Worm (Caenorhabditis elegans) whole organism, L4 larva: Measurements from ENCODE around the gene Y50D4C.12.

ENCODE experiments used
- F26F4.8 ChIP-seq: fragments of 200-800 bp; sonication (Bioruptor generic); conservative IDR thresholded peaks from 2 replicates; pipeline ENCODE4 v1.3.6; 2022; ENCODE audit warnings: missing genetic modification characterization, missing compliant biosample characterization
- F49E8.2 ChIP-seq: sonication (generic microtip); optimal IDR thresholded peaks from 2 replicates; lab custom pipeline; 2016; ENCODE audit warnings: missing compliant biosample characterization, mild to moderate bottlenecking, missing genetic modification characterization, borderline replicate concordance
- R02D3.7 ChIP-seq: fragments of 150-350 bp; sonication (generic microtip); optimal IDR thresholded peaks from 3 replicates; lab custom pipeline; 2014; ENCODE audit warnings: missing biosample characterization, missing genetic modification characterization
- T26A8.4 ChIP-seq: fragments of 200-800 bp; sonication (Bioruptor generic); IDR thresholded peaks from 2 replicates; pipeline ENCODE4 v1.3.6; 2022; ENCODE audit warnings: missing genetic modification characterization, missing compliant biosample characterization
- Y5F2A.4 ChIP-seq: fragments of 200-800 bp; sonication (Bioruptor generic); optimal IDR thresholded peaks from 2 replicates; lab custom pipeline; 2018; ENCODE audit warnings: mild to moderate bottlenecking, missing genetic modification characterization, missing compliant biosample characterization
- aly-2 ChIP-seq: sonication (generic microtip); optimal IDR thresholded peaks from 2 replicates; lab custom pipeline; 2018; ENCODE audit warnings: missing biosample characterization, missing genetic modification characterization
- ceh-44 ChIP-seq: fragments of 200-800 bp; sonication (Bioruptor generic); IDR thresholded peaks from 2 replicates; pipeline ENCODE4 v1.3.6; 2022; ENCODE audit warnings: missing genetic modification reagents, missing genetic modification characterization, missing compliant biosample characterization
- ceh-82 ChIP-seq: sonication (generic microtip); optimal IDR thresholded peaks from 2 replicates; lab custom pipeline; 2017; ENCODE audit warnings: missing biosample characterization, missing genetic modification characterization
- ces-1 ChIP-seq: fragments of 150-350 bp; sonication (generic microtip); optimal IDR thresholded peaks from 4 replicates; lab custom pipeline; 2014; ENCODE audit warnings: missing biosample characterization, missing genetic modification reagents, missing genetic modification characterization
- cey-2 ChIP-seq: sonication (generic microtip); optimal IDR thresholded peaks from 3 replicates; lab custom pipeline; 2017; ENCODE audit warnings: missing genetic modification characterization, mild to moderate bottlenecking, missing compliant biosample characterization, antibody characterized with exemption, borderline replicate concordance; ENCODE audit not compliant: insufficient read depth
- ctbp-1 ChIP-seq: fragments of 200-800 bp; sonication (Bioruptor generic); IDR thresholded peaks from 2 replicates; pipeline ENCODE4 v1.3.6; 2022; ENCODE audit warnings: missing genetic modification reagents, missing genetic modification characterization, missing compliant biosample characterization
- daf-16 ChIP-seq, 3 experiments: sonication (generic microtip); optimal IDR thresholded peaks; 2 replicates each; lab custom pipeline; 2016 to 2017; ENCODE audit warnings: missing genetic modification characterization in 3 of 3, missing genetic modification reagents in 3 of 3, mild to moderate bottlenecking in 2 of 3, missing compliant biosample characterization in 2 of 3, missing biosample characterization in 1 of 3, moderate library complexity in 1 of 3
- dmd-8 ChIP-seq: fragments of 200-800 bp; sonication (Bioruptor generic); IDR thresholded peaks from 2 replicates; pipeline ENCODE4 v1.3.6; 2022; ENCODE audit warnings: missing genetic modification characterization, missing compliant biosample characterization
- dpl-1 ChIP-seq: fragments of 150-350 bp; optimal IDR thresholded peaks from 2 replicates; lab custom pipeline; 2014; ENCODE audit warnings: missing biosample characterization, missing genetic modification reagents, missing genetic modification characterization
- dve-1 ChIP-seq: sonication (generic microtip); optimal IDR thresholded peaks from 2 replicates; lab custom pipeline; 2017; ENCODE audit warnings: antibody characterized with exemption, mild to moderate bottlenecking, missing genetic modification characterization, missing compliant biosample characterization; ENCODE audit not compliant: insufficient read depth
- fkh-10 ChIP-seq: fragments of 150-350 bp; optimal IDR thresholded peaks from 2 replicates; lab custom pipeline; 2014; ENCODE audit warnings: missing biosample characterization, missing genetic modification reagents, missing genetic modification characterization
- hif-1 ChIP-seq, 2 experiments: sonication (generic microtip); optimal IDR thresholded peaks; 2 replicates each; lab custom pipeline; 2016 to 2017; ENCODE audit warnings: missing compliant biosample characterization in 2 of 2, missing genetic modification characterization in 2 of 2, missing genetic modification reagents in 2 of 2, missing genotype in 2 of 2, mild to moderate bottlenecking in 1 of 2
- hlh-30 ChIP-seq: sonication (generic microtip); optimal IDR thresholded peaks from 2 replicates; lab custom pipeline; 2017; ENCODE audit warnings: antibody characterized with exemption, mild to moderate bottlenecking, missing genetic modification characterization, missing compliant biosample characterization; ENCODE audit not compliant: insufficient read depth
- hmg-1.1 ChIP-seq: fragments of 200-800 bp; sonication (Bioruptor generic); IDR thresholded peaks from 2 replicates; pipeline ENCODE4 v1.3.6; 2022; ENCODE audit warnings: missing genetic modification reagents, missing genetic modification characterization, missing compliant biosample characterization
- jun-1 ChIP-seq: fragments of 150-350 bp; optimal IDR thresholded peaks from 2 replicates; lab custom pipeline; 2014; ENCODE audit warnings: missing biosample characterization, missing genetic modification reagents, missing genetic modification characterization
- lin-38 ChIP-seq: fragments of 200-800 bp; sonication (Bioruptor generic); IDR thresholded peaks from 2 replicates; pipeline ENCODE4 v1.3.6; 2022; ENCODE audit warnings: missing genetic modification reagents, missing genetic modification characterization, missing compliant biosample characterization
- lsy-2 ChIP-seq, 2 experiments: fragments of 150-350 bp in 1 of 2; sonication (generic microtip) in 1 of 2; optimal IDR thresholded peaks; 2 replicates each; lab custom pipeline; 2014 to 2017; ENCODE audit warnings: missing biosample characterization in 2 of 2, missing genetic modification characterization in 2 of 2
- madf-5 ChIP-seq, 2 experiments: fragments of 200-800 bp; sonication (Bioruptor generic); IDR thresholded peaks; 2 replicates each; pipeline ENCODE4 v1.3.6; 2022; ENCODE audit warnings: missing compliant biosample characterization in 2 of 2, missing genetic modification characterization in 2 of 2
- madf-9 ChIP-seq: fragments of 200-800 bp; sonication (Bioruptor generic); conservative IDR thresholded peaks from 2 replicates; pipeline ENCODE4 v1.3.6; 2022; ENCODE audit warnings: missing genetic modification reagents, missing genetic modification characterization, missing compliant biosample characterization
- mep-1 ChIP-seq: fragments of 150-350 bp; sonication (generic microtip); optimal IDR thresholded peaks from 3 replicates; lab custom pipeline; 2014; ENCODE audit warnings: missing biosample characterization, missing genetic modification characterization
- mxl-3 ChIP-seq: fragments of 200-800 bp; sonication (Bioruptor generic); optimal IDR thresholded peaks from 2 replicates; lab custom pipeline; 2018; ENCODE audit warnings: mild to moderate bottlenecking, missing genetic modification characterization, missing compliant biosample characterization
- nhr-11 ChIP-seq: fragments of 150-350 bp; optimal IDR thresholded peaks from 2 replicates; lab custom pipeline; 2014; ENCODE audit warnings: missing biosample characterization, missing genetic modification characterization
- nhr-237 ChIP-seq: sonication (generic microtip); optimal IDR thresholded peaks from 2 replicates; lab custom pipeline; 2017; ENCODE audit warnings: missing biosample characterization, missing genetic modification characterization
- nhr-28 ChIP-seq: fragments of 150-350 bp; optimal IDR thresholded peaks from 2 replicates; lab custom pipeline; 2014; ENCODE audit warnings: missing biosample characterization, missing genetic modification characterization
- nhr-42 ChIP-seq: fragments of 200-800 bp; sonication (Bioruptor generic); IDR thresholded peaks from 2 replicates; pipeline ENCODE4 v1.3.6; 2022; ENCODE audit warnings: missing genetic modification characterization, missing compliant biosample characterization
- snpc-1.2 ChIP-seq: fragments of 200-800 bp; sonication (Bioruptor generic); IDR thresholded peaks from 2 replicates; pipeline ENCODE4 v1.3.6; 2022; ENCODE audit warnings: missing genetic modification reagents, missing genetic modification characterization, missing compliant biosample characterization
- spr-3 ChIP-seq: fragments of 200-800 bp; sonication (Bioruptor generic); optimal IDR thresholded peaks from 2 replicates; lab custom pipeline; 2018; ENCODE audit warnings: mild to moderate bottlenecking, missing genetic modification characterization, missing compliant biosample characterization
- tra-1 ChIP-seq: fragments of 200-800 bp; sonication (Bioruptor generic); IDR thresholded peaks from 2 replicates; pipeline ENCODE4 v1.3.6; 2022; ENCODE audit warnings: missing genetic modification reagents, missing genetic modification characterization, missing compliant biosample characterization
- unc-130 ChIP-seq: sonication (generic microtip); optimal IDR thresholded peaks from 2 replicates; lab custom pipeline; 2016; ENCODE audit warnings: missing genetic modification reagents, missing genetic modification characterization, missing compliant biosample characterization
- vab-7 ChIP-seq: fragments of 200-800 bp; sonication (Bioruptor generic); IDR thresholded peaks from 2 replicates; pipeline ENCODE4 v1.3.6; 2022; ENCODE audit warnings: missing genetic modification reagents, missing genetic modification characterization, missing compliant biosample characterization
- zfp-2 ChIP-seq: sonication (generic microtip); optimal IDR thresholded peaks from 2 replicates; lab custom pipeline; 2016; ENCODE audit warnings: mild to moderate bottlenecking, missing genetic modification characterization, missing compliant biosample characterization
- zip-11 ChIP-seq: fragments of 200-800 bp; sonication (Bioruptor generic); IDR thresholded peaks from 2 replicates; pipeline ENCODE4 v1.3.6; 2022; ENCODE audit warnings: missing genetic modification characterization, missing compliant biosample characterization
- zip-2 ChIP-seq: fragments of 150-350 bp; optimal IDR thresholded peaks from 2 replicates; lab custom pipeline; 2014; ENCODE audit warnings: missing biosample characterization, missing genetic modification characterization
- ztf-7 ChIP-seq: fragments of 150-350 bp; optimal IDR thresholded peaks from 2 replicates; lab custom pipeline; 2014; ENCODE audit warnings: missing biosample characterization, missing genetic modification characterization

Y50D4C.12 gene

DNA sequence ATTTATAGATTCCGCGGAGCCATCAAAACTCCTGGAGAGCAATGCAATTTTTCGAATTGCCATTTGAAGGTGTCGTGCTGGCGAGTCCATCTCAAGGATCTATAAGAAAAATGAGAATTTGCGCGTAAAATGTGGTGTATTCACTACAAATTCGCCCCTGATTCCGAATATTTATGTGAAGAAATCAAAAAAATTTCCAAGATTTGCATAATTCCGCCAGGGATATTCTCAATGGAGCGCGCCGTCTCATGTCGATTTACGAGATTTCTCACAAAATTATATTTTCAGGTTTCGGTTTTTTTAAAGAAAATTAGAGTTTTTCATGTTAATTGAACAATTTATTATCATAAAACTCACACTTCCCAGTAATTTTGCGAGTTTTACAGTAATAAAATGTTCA is 32.6 kb upstream of the Y50D4C.12 start, which contains the start of gene Y50D4C.6:
Gene Y50D4C.6, minus strand, starts transcription at position 101 of the 400 bp plus-strand sequence.
- TF ChIP-seq dmd-8 (GFP tag; lab: Robert Waterston, UW): no peak
- TF ChIP-seq zip-2: no peak
- no peak for TF ChIP-seq tra-1 (GFP tag; lab: Robert Waterston, UW)
- no peak for TF ChIP-seq zfp-2 (tag; lab: Kevin White, UChicago)
- TF ChIP-seq cey-2 (tag; lab: Kevin White, UChicago): no peak
- TF ChIP-seq nhr-11 (tag; lab: Kevin White, UChicago): no peak

DNA sequence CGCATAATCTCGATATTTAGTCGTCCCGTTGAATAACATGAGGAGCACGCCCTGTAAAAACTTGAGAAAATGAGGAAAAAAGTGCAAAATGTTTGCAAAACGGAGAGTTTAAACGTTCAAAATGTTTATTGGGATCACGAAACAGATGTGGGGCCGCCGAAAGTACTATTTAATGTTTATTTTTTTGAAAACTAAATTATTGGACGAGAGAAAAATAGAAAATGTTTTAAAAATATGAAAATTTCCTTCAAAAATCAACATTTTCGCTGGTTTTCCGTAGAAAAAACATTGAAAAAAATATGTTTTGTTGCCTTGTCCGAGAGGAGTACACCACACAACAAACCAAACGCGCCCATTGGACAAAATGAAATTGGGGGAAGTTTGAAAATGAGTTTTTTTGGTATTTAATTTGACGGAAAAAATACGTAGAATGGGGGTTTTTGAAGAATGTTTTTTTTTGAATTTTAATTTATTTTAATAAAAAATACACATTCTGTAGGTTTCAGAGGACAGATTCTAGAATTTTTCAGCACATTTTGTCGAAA is 17.6 kb upstream of the Y50D4C.12 start, which contains the start of gene sqv-6:
Gene sqv-6, minus strand, starts transcription at position 51 of the 545 bp plus-strand sequence.
- TF ChIP-seq spr-3 (GFP tag; lab: Kevin White, UChicago) (no peak), R02D3.7 (tag; lab: Kevin White, UChicago) (no peak), vab-7 (GFP tag; lab: Robert Waterston, UW) (no peak), dpl-1 (GFP tag; lab: Kevin White, UChicago) (peak; percentile 82), mep-1 (tag; lab: Kevin White, UChicago) (peak; percentile 45), lsy-2 (tag; optimal IDR thresholded peaks at IDR 0.05; lab: Kevin White, UChicago) (peak in 1 of 2 experiments; percentile 51), nhr-42 (GFP tag; lab: Robert Waterston, UW) (no peak), daf-16 (GFP tag; optimal IDR thresholded peaks at IDR 0.05; lab: Kevin White, UChicago) (no peak), daf-16 (tag; optimal IDR thresholded peaks at IDR 0.05; lab: Kevin White, UChicago) (peak; percentile 42), zip-11 (GFP tag; lab: Robert Waterston, UW) (no peak), tra-1 (GFP tag; lab: Robert Waterston, UW) (no peak), hif-1 (tag; optimal IDR thresholded peaks at IDR 0.05; lab: Kevin White, UChicago) (no peak), Y5F2A.4 (GFP tag; lab: Kevin White, UChicago) (no peak), madf-9 (GFP tag; lab: Robert Waterston, UW) (no peak), madf-5 (GFP tag; IDR thresholded peaks at IDR 0.05; lab: Robert Waterston, UW) (no peak), ceh-44 (GFP tag; lab: Robert Waterston, UW) (no peak), nhr-28 (peak; percentile 1), jun-1 (no peak), lin-38 (GFP tag; lab: Robert Waterston, UW) (peak; percentile 31), dve-1 (tag; lab: Kevin White, UChicago) (peak; percentile 26), hlh-30 (tag; lab: Kevin White, UChicago) (peak; percentile 22)

DNA sequence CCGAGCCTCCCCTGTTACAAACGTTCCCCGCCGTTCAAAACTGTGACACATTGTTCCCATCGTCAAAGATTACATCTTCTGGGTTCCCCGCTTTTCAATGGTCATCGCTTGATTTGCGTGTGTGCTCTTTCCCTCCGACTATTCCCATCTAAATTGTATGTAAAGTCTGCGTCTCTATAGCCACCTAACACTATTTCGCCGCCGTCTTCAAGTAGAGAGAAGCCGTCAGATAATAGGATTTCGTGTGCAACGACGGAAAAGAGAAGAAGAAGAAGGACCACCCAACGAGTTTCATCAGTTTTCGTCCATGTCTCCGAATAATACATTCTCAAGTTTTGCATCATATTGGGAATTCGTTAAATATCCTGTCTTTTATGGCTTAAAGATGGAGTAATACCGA is 16.2 kb upstream of the Y50D4C.12 start:
- TF ChIP-seq F49E8.2 (no peak), lsy-2 (tag; optimal IDR thresholded peaks at IDR 0.05; lab: Kevin White, UChicago) (peak in 1 of 2 experiments; percentile 12), hmg-1.1 (GFP tag; lab: Robert Waterston, UW) (peak; percentile 45; the same call in 1 of the 2 replicates), T26A8.4 (no peak), ces-1 (peak; percentile 73), aly-2 (tag; lab: Kevin White, UChicago) (no peak), mxl-3 (no peak), fkh-10 (GFP tag; lab: Kevin White, UChicago) (peak; percentile 92), vab-7 (GFP tag; lab: Robert Waterston, UW) (no peak)

DNA sequence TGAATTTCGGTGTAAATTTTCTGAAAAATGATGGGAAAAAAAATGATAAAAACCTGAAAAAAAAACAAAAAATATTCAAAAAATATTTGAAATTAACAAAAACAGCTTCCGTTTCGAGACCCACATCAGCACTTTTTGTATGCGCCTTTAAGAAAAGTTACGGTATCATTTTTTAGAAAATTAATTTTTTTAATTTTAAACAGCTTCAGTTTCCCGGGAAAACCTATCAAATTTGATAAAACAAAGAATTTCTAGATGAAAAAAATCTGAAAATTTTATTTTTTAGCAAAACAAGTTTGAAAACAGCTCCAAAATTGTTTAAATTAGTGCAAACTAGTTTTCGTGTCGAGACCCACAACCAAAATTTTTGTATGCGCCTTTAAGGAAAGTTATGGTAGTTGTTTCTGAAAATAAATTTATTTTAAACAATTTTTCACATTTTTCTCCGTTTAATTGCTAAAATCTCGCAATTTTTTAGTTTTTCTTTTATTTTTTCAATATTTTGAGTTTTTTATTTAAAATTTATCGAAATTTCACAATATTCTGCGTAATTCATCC is 13.3 kb upstream of the Y50D4C.12 start:
- TF ChIP-seq ceh-82 (tag; lab: Kevin White, UChicago) (no peak), unc-130 (peak; percentile 13), ztf-7 (no peak), cey-2 (tag; lab: Kevin White, UChicago) (no peak), snpc-1.2 (0 out of 2 replicates have a peak, but pooled peaks have one; percentile 12), nhr-237 (tag; lab: Kevin White, UChicago) (no peak), F26F4.8 (GFP tag; lab: Robert Waterston, UW) (no peak), F49E8.2 (peak; percentile 75), R02D3.7 (tag; lab: Kevin White, UChicago) (no peak), nhr-42 (GFP tag; lab: Robert Waterston, UW) (no peak), madf-9 (GFP tag; lab: Robert Waterston, UW) (no peak), zip-11 (GFP tag; lab: Robert Waterston, UW) (no peak), lsy-2 (tag; optimal IDR thresholded peaks at IDR 0.05; lab: Kevin White, UChicago) (peak in 1 of 2 experiments; percentile 47), ctbp-1 (no peak)
